Worm (Caenorhabditis elegans): ENCODE results near the gene R12B2.7.

Gene R12B2.7

DNA sequence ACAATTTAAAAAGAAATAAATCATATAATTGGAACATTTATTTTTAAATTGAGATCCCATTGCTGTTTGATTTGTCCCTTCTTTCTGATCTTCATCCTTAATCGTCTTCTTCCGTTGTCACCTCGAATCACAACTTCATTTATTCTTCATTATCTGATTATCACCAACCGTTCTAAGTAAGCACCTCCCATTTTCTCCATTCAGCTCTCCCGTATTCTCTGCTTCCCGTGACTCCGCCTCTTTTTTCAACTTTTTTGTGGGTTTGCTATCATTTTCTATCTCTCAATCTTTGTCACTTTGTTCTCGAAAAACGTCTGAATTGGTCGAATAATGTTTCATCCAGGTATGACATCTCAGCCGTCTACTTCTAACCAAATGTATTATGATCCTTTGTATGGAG is 1.1 kb downstream of the R12B2.7 start, which contains the start of gene sma-4:
Gene sma-4, plus strand, starts transcription at position 301 of the 400 bp plus-strand sequence.
- TF ChIP-seq nhr-76 (tag; optimal IDR thresholded peaks at IDR 0.05): no peak
- no peak for TF ChIP-seq efl-1 (optimal IDR thresholded peaks at IDR 0.05)
- no peak for TF ChIP-seq efl-1 (GFP tag; optimal IDR thresholded peaks at IDR 0.05 in 1 of 2)
- no peak for TF ChIP-seq alr-1 (tag; optimal IDR thresholded peaks at IDR 0.05; ENCODE audit: borderline replicate concordance)
- TF ChIP-seq fos-1 (tag; optimal IDR thresholded peaks at IDR 0.05): no peak
- no peak for TF ChIP-seq ceh-63 (GFP tag; optimal IDR thresholded peaks at IDR 0.05)
- no peak for TF ChIP-seq lin-39 (tag; optimal IDR thresholded peaks at IDR 0.05)
- no peak for TF ChIP-seq hlh-17 (GFP tag; optimal IDR thresholded peaks at IDR 0.05; ENCODE audit: borderline replicate concordance)
- no peak for TF ChIP-seq pqm-1 (tag; optimal IDR thresholded peaks at IDR 0.05)
- TF ChIP-seq pag-3 (tag; optimal IDR thresholded peaks at IDR 0.05; ENCODE audit: borderline replicate concordance, insufficient read depth): no peak
- TF ChIP-seq sox-4 (tag; optimal IDR thresholded peaks at IDR 0.05): no peak
- no peak for TF ChIP-seq mdl-1 (tag; optimal IDR thresholded peaks at IDR 0.05)
- TF ChIP-seq nhr-237 (tag; optimal IDR thresholded peaks at IDR 0.05): no peak

DNA sequence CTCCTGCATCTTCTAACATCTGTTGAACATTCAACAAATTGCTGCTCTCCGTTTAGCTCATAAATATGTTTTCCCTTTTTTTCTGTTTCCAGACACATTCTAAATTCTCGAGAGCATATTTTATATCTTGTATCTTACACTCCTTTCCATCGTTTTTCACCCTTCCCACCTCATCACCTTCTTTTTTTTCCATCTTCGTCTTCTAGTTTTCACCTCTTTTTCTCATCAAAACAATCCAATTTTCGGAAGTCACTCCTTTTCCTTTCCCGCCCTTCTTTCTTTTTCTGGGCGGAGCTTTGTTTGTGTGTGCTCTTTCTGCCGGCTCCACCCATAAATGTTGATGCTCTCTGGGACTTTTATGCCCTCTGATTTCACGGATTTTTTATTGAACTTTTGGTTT is 8.0 kb downstream of the R12B2.7 start:
- TF ChIP-seq unc-86 (tag; optimal IDR thresholded peaks at IDR 0.05) (peak; percentile 18), unc-130 (tag; optimal IDR thresholded peaks at IDR 0.05) (no peak), lin-14 (GFP tag; optimal IDR thresholded peaks at IDR 0.05) (peak; percentile 56), isw-1 (GFP tag; IDR thresholded peaks at IDR 0.05) (no peak)

DNA sequence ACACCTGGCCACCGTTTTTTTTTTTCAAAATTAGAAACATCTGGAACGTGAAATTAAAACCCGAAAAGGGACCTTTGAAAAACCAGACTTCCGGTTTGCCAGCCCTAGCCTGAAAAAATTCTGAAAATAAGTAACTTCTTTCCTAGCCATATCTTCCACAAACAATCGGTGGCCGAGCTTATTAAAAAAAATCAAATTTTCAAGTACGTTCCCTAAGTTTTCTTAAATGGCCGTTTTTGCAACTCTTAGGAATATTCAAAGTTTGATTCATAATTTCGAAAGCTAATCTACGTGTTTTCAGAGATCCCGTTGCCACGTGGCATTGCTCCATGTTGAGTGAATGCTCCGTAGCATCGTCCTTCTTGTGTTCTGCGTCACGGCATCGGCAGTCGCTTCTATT is 8.8 kb downstream of the R12B2.7 start, which contains the start of gene R12B2.8:
Gene R12B2.8, plus strand, starts transcription at position 301 of the 400 bp plus-strand sequence.
- TF ChIP-seq lsy-2 (tag; optimal IDR thresholded peaks at IDR 0.05) (no peak), nhr-85 (tag) (no peak), lin-15B (tag; optimal IDR thresholded peaks at IDR 0.05) (no peak), ztf-11 (tag; optimal IDR thresholded peaks at IDR 0.05) (no peak)

DNA sequence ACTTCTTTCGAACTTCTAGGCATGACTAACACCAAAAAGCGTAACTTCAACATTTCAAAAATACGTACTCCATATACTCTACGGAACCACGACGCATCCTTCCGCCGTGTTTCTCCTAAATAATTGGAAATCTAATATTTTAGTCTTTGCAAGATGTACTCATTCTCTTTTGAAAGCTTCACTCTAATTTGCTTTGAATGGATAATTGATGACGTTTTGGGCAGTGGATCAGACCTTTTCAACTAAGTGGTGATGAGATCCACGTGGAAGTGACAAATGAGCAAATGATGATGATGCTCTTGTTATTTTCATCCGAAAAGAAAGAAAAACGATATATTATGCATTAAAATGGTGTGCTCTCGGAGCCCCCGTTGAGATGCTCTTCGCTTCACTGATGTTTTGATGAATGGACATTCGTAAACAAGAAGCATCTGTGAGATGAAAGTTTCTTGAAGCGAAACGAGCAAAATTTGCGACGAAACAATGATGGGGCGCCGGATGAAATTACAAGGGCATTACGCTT is 9.7 kb downstream of the R12B2.7 start:
- TF ChIP-seq dsc-1 (tag; optimal IDR thresholded peaks at IDR 0.05) (peak; percentile 85), lin-14 (GFP tag; optimal IDR thresholded peaks at IDR 0.05) (peak; percentile 58), ets-5 (GFP tag; IDR thresholded peaks at IDR 0.05) (no peak), unc-86 (tag; optimal IDR thresholded peaks at IDR 0.05) (peak; percentile 72), fkh-4 (tag; optimal IDR thresholded peaks at IDR 0.05; ENCODE audit: borderline replicate concordance) (peak; percentile 34)

DNA sequence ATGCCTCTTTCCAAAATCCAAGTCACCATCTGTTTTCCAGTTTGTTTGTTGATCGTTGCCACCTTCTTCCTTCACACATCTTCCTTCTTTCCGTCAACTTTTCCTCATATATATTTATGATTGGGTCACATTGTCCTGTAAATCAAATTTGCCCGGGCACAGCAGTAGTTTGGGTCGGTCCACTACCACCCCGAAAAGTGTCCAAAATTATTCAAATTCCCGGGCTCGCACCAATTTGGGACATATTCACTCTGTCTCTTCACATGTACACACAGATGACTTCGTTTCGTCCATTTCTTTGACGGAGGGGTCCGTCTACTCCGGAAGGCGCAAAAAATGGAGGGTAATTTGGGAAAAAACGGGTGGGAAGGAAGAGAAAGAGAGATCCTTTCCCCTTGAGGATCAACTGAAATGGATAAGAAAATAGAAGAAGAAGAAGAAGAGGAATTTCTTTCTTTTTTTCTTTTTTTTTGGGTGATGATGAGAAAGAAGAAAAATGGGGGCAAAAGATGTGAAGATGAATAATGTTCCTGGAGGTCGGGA is 12.1 kb downstream of the R12B2.7 start:
- no peak for TF ChIP-seq tlp-1 (tag; optimal IDR thresholded peaks at IDR 0.05)
- no peak for TF ChIP-seq skn-1 (tag; optimal IDR thresholded peaks at IDR 0.05)
- TF ChIP-seq blmp-1 (tag; optimal IDR thresholded peaks at IDR 0.05): no peak
- peak in 1 of 3 experiments; percentile 20 for TF ChIP-seq dpl-1 (GFP tag; optimal IDR thresholded peaks at IDR 0.05)
- TF ChIP-seq F16B12.6 (tag; optimal IDR thresholded peaks at IDR 0.05): no peak
- TF ChIP-seq lin-14 (GFP tag; optimal IDR thresholded peaks at IDR 0.05): peak; percentile 82
- TF ChIP-seq sox-4 (tag; optimal IDR thresholded peaks at IDR 0.05): no peak
- no peak for TF ChIP-seq hlh-17 (GFP tag; optimal IDR thresholded peaks at IDR 0.05; ENCODE audit: borderline replicate concordance)
- peak; percentile 19 for TF ChIP-seq nhr-71 (tag; optimal IDR thresholded peaks at IDR 0.05)
- TF ChIP-seq nhr-47 (tag; optimal IDR thresholded peaks at IDR 0.05): peak; percentile 5

DNA sequence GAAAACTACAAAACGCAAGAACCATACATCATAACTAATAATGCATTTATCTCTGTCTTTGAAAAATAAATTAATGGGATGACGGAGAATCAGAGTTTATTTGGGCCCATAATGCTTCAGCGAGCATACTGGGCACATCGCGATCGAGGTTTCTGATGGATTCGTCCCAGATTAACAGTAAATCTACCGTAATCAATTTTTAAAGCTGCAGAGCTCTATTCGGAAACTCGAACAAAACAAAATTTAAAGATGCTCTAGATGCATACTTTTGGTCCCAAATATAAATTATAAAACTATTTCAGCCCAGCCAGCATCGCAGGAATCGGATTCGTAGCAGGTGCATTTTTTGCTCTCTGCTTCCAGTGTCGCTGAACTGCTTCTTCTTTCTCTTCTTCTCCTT is 13.2 kb downstream of the R12B2.7 start:
- no peak for TF ChIP-seq irx-1 (tag; optimal IDR thresholded peaks at IDR 0.05)

Data from whole organism, L1 larva.